Worm (Caenorhabditis elegans): ENCODE measurements around the gene H06I04.3.

ce11 chrIII:3033507-3033906 is 36.8 kb upstream of the H06I04.3 start:
- no peak for TF ChIP-seq egl-27 (tag; optimal IDR thresholded peaks at IDR 0.05)
- no peak for TF ChIP-seq pqm-1 (tag; optimal IDR thresholded peaks at IDR 0.05)
- TF ChIP-seq lin-13 (GFP tag; optimal IDR thresholded peaks at IDR 0.05): no peak

Data from whole organism, L1 larva.